Worm (Caenorhabditis elegans): ENCODE measurements around the gene ykt-6.

The ykt-6 gene

ce11 chrIII:7300763-7301162 is 13.4 kb upstream of the ykt-6 start:
- TF ChIP-seq unc-62 (GFP tag; optimal IDR thresholded peaks at IDR 0.05) = no peak

ce11 chrIII:7300169-7300568 is 12.8 kb upstream of the ykt-6 start:
- no peak for TF ChIP-seq unc-62 (GFP tag; optimal IDR thresholded peaks at IDR 0.05)

- TF ChIP-seq unc-62 (GFP tag; optimal IDR thresholded peaks at IDR 0.05) = no peak
These were observed 12.1 kb upstream of the ykt-6 start, which contains the start of the genes B0361.14 and B0361.9 for ce11 chrIII:7299466-7299865. Gene B0361.14 (minus strand): TSS chrIII:7299531. Gene B0361.9 (minus strand): TSS chrIII:7299631.

- no peak for TF ChIP-seq unc-62 (GFP tag; optimal IDR thresholded peaks at IDR 0.05)
These were observed 10.6 kb upstream of the ykt-6 start for ce11 chrIII:7298045-7298444.

ce11 chrIII:7297045-7297680 is 9.8 kb upstream of the ykt-6 start:
- no peak for TF ChIP-seq unc-62 (GFP tag; optimal IDR thresholded peaks at IDR 0.05)

ce11 chrIII:7296092-7296668 is 8.8 kb upstream of the ykt-6 start:
- TF ChIP-seq unc-62 (GFP tag; optimal IDR thresholded peaks at IDR 0.05) = no peak

- no peak for TF ChIP-seq unc-62 (GFP tag; optimal IDR thresholded peaks at IDR 0.05)
These were observed 5.8 kb upstream of the ykt-6 start, which contains the start of gene cwf-19L2 for ce11 chrIII:7293075-7293684. Gene cwf-19L2 (plus strand): TSS chrIII:7293634.

ce11 chrIII:7292569-7292968 is 5.2 kb upstream of the ykt-6 start:
- TF ChIP-seq unc-62 (GFP tag; optimal IDR thresholded peaks at IDR 0.05) = no peak

- no peak for TF ChIP-seq unc-62 (GFP tag; optimal IDR thresholded peaks at IDR 0.05)
These were observed 3.8 kb upstream of the ykt-6 start for ce11 chrIII:7291216-7291615.

- TF ChIP-seq unc-62 (GFP tag; optimal IDR thresholded peaks at IDR 0.05) = no peak
These were observed 3.1 kb upstream of the ykt-6 start, which contains the start of gene algn-11 for ce11 chrIII:7290462-7290861. Gene algn-11 (minus strand): TSS chrIII:7290562.

ce11 chrIII:7285783-7286182 is 1.6 kb downstream of the ykt-6 start, which contains the start of gene pho-5:
Gene pho-5 (minus strand): TSS chrIII:7285883.
- TF ChIP-seq unc-62 (GFP tag; optimal IDR thresholded peaks at IDR 0.05) = no peak

ce11 chrIII:7281179-7281578 is 6.2 kb downstream of the ykt-6 start, which contains the start of gene B0361.3:
Gene B0361.3 (plus strand): TSS chrIII:7281462.
- TF ChIP-seq unc-62 (GFP tag; optimal IDR thresholded peaks at IDR 0.05) = no peak

- TF ChIP-seq unc-62 (GFP tag; optimal IDR thresholded peaks at IDR 0.05) = no peak
These were observed 8.9 kb downstream of the ykt-6 start for ce11 chrIII:7278491-7278890.

ce11 chrIII:7277228-7277627 is 10.2 kb downstream of the ykt-6 start, which contains the start of the genes spot-1 and B0361.11:
Gene spot-1 (minus strand): TSS chrIII:7277274.
Gene B0361.11 (plus strand): TSS chrIII:7277599.
- no peak for TF ChIP-seq unc-62 (GFP tag; optimal IDR thresholded peaks at IDR 0.05)

- TF ChIP-seq unc-62 (GFP tag; optimal IDR thresholded peaks at IDR 0.05) = no peak
These were observed 12.1 kb downstream of the ykt-6 start, which contains the start of gene psd-1 for ce11 chrIII:7275296-7275695. Gene psd-1 (minus strand): TSS chrIII:7275396.

- no peak for TF ChIP-seq unc-62 (GFP tag; optimal IDR thresholded peaks at IDR 0.05)
These were observed 13.7 kb downstream of the ykt-6 start for ce11 chrIII:7273718-7274117.

- TF ChIP-seq unc-62 (GFP tag; optimal IDR thresholded peaks at IDR 0.05) = no peak
These were observed 14.6 kb downstream of the ykt-6 start for ce11 chrIII:7272828-7273227.

All from whole organism, dauer.